Fruit fly (Drosophila melanogaster): ENCODE results near the gene Sfp36F.

dm6 chr2L:18319577-18320316, 27.4 kb downstream of the Sfp36F start, which contains the start of gene Fas3:
- TF ChIP-seq tx (GFP tag; optimal IDR thresholded peaks at IDR 0.05) (no peak), CG17359 (tag; optimal IDR thresholded peaks at IDR 0.05) (no peak)
